Worm (Caenorhabditis elegans): ENCODE measurements around the gene coa-3.
A peak's percentile ranks its signal among the peaks of the same experiment; 100 is the strongest.

Gene coa-3

DNA sequence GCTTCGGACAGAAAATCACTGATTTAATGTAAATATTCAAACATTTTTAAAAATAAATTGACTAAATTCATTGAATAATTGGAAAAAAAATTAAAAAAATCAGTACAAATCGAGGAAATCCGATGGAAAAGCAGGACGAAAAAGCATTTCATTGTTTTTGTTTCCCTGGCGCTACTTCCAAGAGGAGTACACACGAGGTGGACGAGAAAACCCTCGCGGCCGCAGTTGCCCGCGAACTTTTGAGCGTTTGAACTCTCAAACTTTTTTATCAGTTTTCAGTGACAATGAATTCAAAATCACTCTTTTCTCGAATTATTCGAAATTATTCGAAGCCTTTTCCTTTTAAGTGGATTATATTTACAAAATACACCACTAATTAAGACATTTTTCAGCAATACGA is 602 bp upstream of the coa-3 start, which contains the start of gene F35D11.4:
Gene F35D11.4, plus strand, starts transcription at position 393 of the 400 bp plus-strand sequence.
- TF ChIP-seq hmg-11 (tag; optimal IDR thresholded peaks at IDR 0.05): peak; percentile 36
- TF ChIP-seq nhr-28 (tag; optimal IDR thresholded peaks at IDR 0.05): no peak
- TF ChIP-seq nhr-11 (tag; optimal IDR thresholded peaks at IDR 0.05): no peak
- no peak for TF ChIP-seq elt-1 (tag; optimal IDR thresholded peaks at IDR 0.05)
- no peak for TF ChIP-seq ceh-16 (tag; optimal IDR thresholded peaks at IDR 0.05)
- TF ChIP-seq egl-27 (tag; optimal IDR thresholded peaks at IDR 0.05): no peak
- TF ChIP-seq skn-1 (tag; optimal IDR thresholded peaks at IDR 0.05): peak; percentile 43
- TF ChIP-seq nhr-76 (tag; optimal IDR thresholded peaks at IDR 0.05): no peak
- TF ChIP-seq pqm-1 (tag; optimal IDR thresholded peaks at IDR 0.05): peak; percentile 62
- peak; percentile 72 for TF ChIP-seq pha-4 (tag; optimal IDR thresholded peaks at IDR 0.05)
- no peak for TF ChIP-seq fkh-10 (GFP tag; optimal IDR thresholded peaks at IDR 0.05)
- no peak for TF ChIP-seq nhr-12 (tag; optimal IDR thresholded peaks at IDR 0.05)
- TF ChIP-seq nhr-77 (tag; optimal IDR thresholded peaks at IDR 0.05): no peak
- TF ChIP-seq lsy-12 (tag; optimal IDR thresholded peaks at IDR 0.05): peak; percentile 88
- no peak for TF ChIP-seq nhr-237 (tag; optimal IDR thresholded peaks at IDR 0.05)
- TF ChIP-seq ama-1 (optimal IDR thresholded peaks at IDR 0.05): no peak
- TF ChIP-seq nfya-1 (tag; optimal IDR thresholded peaks at IDR 0.05; ENCODE audit: insufficient read depth): peak; percentile 73
- no peak for TF ChIP-seq fos-1 (tag; optimal IDR thresholded peaks at IDR 0.05)
- no peak for TF ChIP-seq sea-2 (GFP tag; optimal IDR thresholded peaks at IDR 0.05)
- no peak for TF ChIP-seq ztf-4 (tag; optimal IDR thresholded peaks at IDR 0.05)
- no peak for TF ChIP-seq ZK546.5 (tag; optimal IDR thresholded peaks at IDR 0.05)
- TF ChIP-seq zag-1 (tag; optimal IDR thresholded peaks at IDR 0.05): no peak
- TF ChIP-seq unc-39 (tag; optimal IDR thresholded peaks at IDR 0.05): no peak
- peak; percentile 92 for TF ChIP-seq nhr-43 (tag; optimal IDR thresholded peaks at IDR 0.05; ENCODE audit: poor library complexity, severe bottlenecking)
- no peak for TF ChIP-seq elt-3 (tag; optimal IDR thresholded peaks at IDR 0.05)
- TF ChIP-seq ceh-82 (tag; optimal IDR thresholded peaks at IDR 0.05): no peak
- no peak for TF ChIP-seq mdl-1 (tag; optimal IDR thresholded peaks at IDR 0.05)
- TF ChIP-seq nhr-25 (tag; optimal IDR thresholded peaks at IDR 0.05): peak; percentile 60
- TF ChIP-seq aly-2 (tag; optimal IDR thresholded peaks at IDR 0.05): no peak
- TF ChIP-seq ztf-11 (tag; optimal IDR thresholded peaks at IDR 0.05): no peak
- TF ChIP-seq ceh-28 (tag; optimal IDR thresholded peaks at IDR 0.05): peak; percentile 13
- peak; percentile 56 for TF ChIP-seq egl-5 (tag; optimal IDR thresholded peaks at IDR 0.05)
- TF ChIP-seq daf-12 (tag; optimal IDR thresholded peaks at IDR 0.05): no peak
- TF ChIP-seq lin-15B (tag; optimal IDR thresholded peaks at IDR 0.05): peak; percentile 89
- TF ChIP-seq jun-1 (tag; optimal IDR thresholded peaks at IDR 0.05): peak; percentile 27
- TF ChIP-seq mml-1 (tag; optimal IDR thresholded peaks at IDR 0.05): no peak
- TF ChIP-seq lin-39 (tag; optimal IDR thresholded peaks at IDR 0.05): peak; percentile 18
- TF ChIP-seq tbx-2 (tag; optimal IDR thresholded peaks at IDR 0.05): no peak
- TF ChIP-seq unc-62 (GFP tag; optimal IDR thresholded peaks at IDR 0.05): no peak
- no peak for TF ChIP-seq fkh-2 (tag; optimal IDR thresholded peaks at IDR 0.05)
- no peak for TF ChIP-seq ceh-9 (tag; optimal IDR thresholded peaks at IDR 0.05)
- peak; percentile 60 for TF ChIP-seq elt-2 (tag; optimal IDR thresholded peaks at IDR 0.05)
- TF ChIP-seq nhr-23 (tag; optimal IDR thresholded peaks at IDR 0.05): peak; percentile 74
- peak; percentile 41 for TF ChIP-seq R02D3.7 (tag; optimal IDR thresholded peaks at IDR 0.05)
- peak; percentile 81 for TF ChIP-seq snpc-4 (tag; optimal IDR thresholded peaks at IDR 0.05)
- no peak for TF ChIP-seq nhr-67 (tag; optimal IDR thresholded peaks at IDR 0.05)
- no peak for TF ChIP-seq eor-1 (tag; optimal IDR thresholded peaks at IDR 0.05)

DNA sequence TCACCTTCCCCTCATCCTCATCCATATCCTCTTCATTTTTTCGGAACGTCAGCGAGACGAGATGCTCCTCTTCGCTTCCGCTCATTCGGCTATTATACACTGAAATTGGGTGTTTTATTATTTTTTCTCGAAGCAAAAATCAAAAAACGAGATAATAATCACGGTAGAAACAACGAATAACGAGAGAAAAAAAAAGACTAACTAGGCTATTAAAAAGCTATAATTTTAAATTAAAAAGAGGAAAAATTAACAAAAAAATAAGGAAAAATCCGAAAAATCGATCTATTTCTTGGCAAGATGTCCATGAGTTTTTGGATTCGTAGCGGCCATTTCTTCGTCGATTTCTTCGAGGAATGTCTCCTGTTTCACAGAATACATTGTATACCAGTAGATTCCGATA is 1.2 kb downstream of the coa-3 start, which contains the start of gene ipla-1:
Gene ipla-1, minus strand, starts transcription at position 101 of the 400 bp plus-strand sequence.
- TF ChIP-seq mdl-1 (tag; optimal IDR thresholded peaks at IDR 0.05) (no peak), nhr-23 (tag; optimal IDR thresholded peaks at IDR 0.05) (no peak), pqm-1 (tag; optimal IDR thresholded peaks at IDR 0.05) (no peak), nhr-237 (tag; optimal IDR thresholded peaks at IDR 0.05) (no peak), nhr-67 (tag; optimal IDR thresholded peaks at IDR 0.05) (no peak), nhr-43 (tag; optimal IDR thresholded peaks at IDR 0.05; ENCODE audit: poor library complexity, severe bottlenecking) (no peak), R02D3.7 (tag; optimal IDR thresholded peaks at IDR 0.05) (no peak), daf-12 (tag; optimal IDR thresholded peaks at IDR 0.05) (no peak), fkh-10 (GFP tag; optimal IDR thresholded peaks at IDR 0.05) (no peak), ceh-82 (tag; optimal IDR thresholded peaks at IDR 0.05) (no peak), skn-1 (tag; optimal IDR thresholded peaks at IDR 0.05) (no peak), mml-1 (tag; optimal IDR thresholded peaks at IDR 0.05) (no peak), zag-1 (tag; optimal IDR thresholded peaks at IDR 0.05) (no peak), elt-3 (tag; optimal IDR thresholded peaks at IDR 0.05) (no peak), ztf-4 (tag; optimal IDR thresholded peaks at IDR 0.05) (no peak), nhr-76 (tag; optimal IDR thresholded peaks at IDR 0.05) (no peak), fkh-2 (tag; optimal IDR thresholded peaks at IDR 0.05) (no peak), lin-39 (tag; optimal IDR thresholded peaks at IDR 0.05) (no peak)
